Worm (Caenorhabditis elegans) whole organism, L4 larva: ENCODE measurements around the gene C01G12.13.

Experiments
- ama-1 ChIP-seq: fragments of 150-350 bp; optimal IDR thresholded peaks from 2 replicates; lab custom pipeline; 2014; ENCODE audit warnings: inconsistent platforms, mixed read lengths
- nhr-48 ChIP-seq: sonication (generic microtip); optimal IDR thresholded peaks from 2 replicates; lab custom pipeline; 2016; ENCODE audit warnings: mild to moderate bottlenecking, missing genetic modification characterization, missing compliant biosample characterization
- pqm-1 ChIP-seq: sonication (generic microtip); optimal IDR thresholded peaks from 2 replicates; lab custom pipeline; 2017; ENCODE audit warnings: missing biosample characterization, missing genetic modification characterization
- tag-97 ChIP-seq: fragments of 200-800 bp; sonication (Bioruptor generic); IDR thresholded peaks from 2 replicates; pipeline ENCODE4 v1.3.6; 2022; ENCODE audit warnings: missing genetic modification characterization, missing compliant biosample characterization
- unc-62 ChIP-seq, 3 experiments: fragments of 150-350 bp in 1 of 3; sonication (generic microtip); optimal IDR thresholded peaks in 2 of 3; peaks in 1 of 3; 1 replicate in 1 of 3; 2 replicates in 2 of 3; lab custom pipeline; 2014 to 2017; ENCODE audit warnings: missing biosample characterization in 3 of 3, missing genetic modification characterization in 3 of 3, missing genetic modification reagents in 3 of 3, missing genotype in 1 of 3

DNA sequence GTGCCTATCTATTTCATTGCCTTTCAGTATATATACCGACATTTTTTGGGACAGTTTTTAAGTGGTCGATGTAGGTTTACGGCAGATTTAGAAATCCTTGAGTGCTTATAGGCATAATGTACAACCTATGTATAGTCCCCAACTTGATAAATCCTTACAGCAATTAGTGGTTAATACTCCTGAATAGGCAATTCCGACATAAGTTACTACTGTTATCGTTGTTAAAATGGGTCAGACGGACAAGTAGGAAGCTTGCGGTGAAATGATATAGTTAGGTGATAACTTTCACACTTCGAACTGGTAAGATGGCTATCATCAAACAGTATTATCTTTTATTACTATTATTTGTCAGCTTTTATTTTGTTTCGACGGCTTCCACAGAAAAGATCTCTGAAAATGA, 46.2 kb downstream of the C01G12.13 start, which contains the start of gene mltn-10:
- no peak for TF ChIP-seq pqm-1 (tag; lab: Kevin White, UChicago)
- TF ChIP-seq ama-1 (lab: Kevin White, UChicago): no peak
- no peak for TF ChIP-seq unc-62 (GFP tag; optimal IDR thresholded peaks at IDR 0.05 in 1 of 2; lab: Kevin White, UChicago)
- no peak for TF ChIP-seq unc-62 (tag; optimal IDR thresholded peaks at IDR 0.05; lab: Kevin White, UChicago)
- no peak for TF ChIP-seq nhr-48 (tag; lab: Kevin White, UChicago)
- no peak for TF ChIP-seq tag-97 (GFP tag; lab: Robert Waterston, UW)
